Worm (Caenorhabditis elegans): ENCODE data around the gene fip-3.
A peak's percentile ranks its signal among the peaks of the same experiment; 100 is the strongest.

The fip-3 gene

DNA sequence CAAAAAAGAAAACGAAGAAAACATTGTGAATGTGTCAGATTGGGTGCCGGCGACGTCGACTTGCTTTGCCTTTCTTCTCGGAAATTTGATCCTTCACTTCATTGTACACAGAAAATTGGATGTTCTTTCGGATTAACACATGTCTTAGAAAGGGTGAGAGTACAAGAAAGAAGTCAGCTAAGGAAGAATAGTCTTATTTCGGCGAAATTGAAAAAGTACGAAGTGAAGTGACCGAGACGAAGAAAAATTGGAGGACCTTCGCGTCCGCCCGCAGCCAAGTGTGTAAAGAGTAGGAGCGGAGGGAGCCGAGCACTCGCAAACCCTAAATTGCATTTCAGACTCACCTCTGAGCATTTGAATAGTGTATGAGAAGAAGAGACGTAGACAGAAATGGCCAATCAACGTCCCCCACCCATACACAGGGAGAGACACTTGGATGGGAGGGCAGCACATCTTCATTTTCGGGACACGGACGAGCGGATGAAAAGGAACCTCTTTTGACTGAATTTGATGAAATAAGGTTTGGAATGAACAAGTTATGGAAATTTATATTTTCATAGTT lies 615 bp downstream of the fip-3 start, which contains the start of gene glr-1:
Gene glr-1, minus strand, starts transcription at position 51 of the 562 bp plus-strand sequence.
- TF ChIP-seq T23F11.4 (GFP tag; optimal IDR thresholded peaks at IDR 0.05), result no peak
- TF ChIP-seq elt-2 (tag; optimal IDR thresholded peaks at IDR 0.05), result no peak
- no peak for TF ChIP-seq hlh-30 (tag; optimal IDR thresholded peaks at IDR 0.05; ENCODE audit: insufficient read depth)
- TF ChIP-seq hlh-6 (tag; optimal IDR thresholded peaks at IDR 0.05), result no peak
- TF ChIP-seq ceh-2 (tag; optimal IDR thresholded peaks at IDR 0.05), result no peak
- no peak for TF ChIP-seq F13H6.1 (tag; optimal IDR thresholded peaks at IDR 0.05)
- no peak for TF ChIP-seq pros-1 (tag; optimal IDR thresholded peaks at IDR 0.05)
- TF ChIP-seq fax-1 (tag; optimal IDR thresholded peaks at IDR 0.05), result no peak
- no peak for TF ChIP-seq npax-4 (tag; optimal IDR thresholded peaks at IDR 0.05)
- no peak for TF ChIP-seq sox-2 (GFP tag; IDR thresholded peaks at IDR 0.05)
- TF ChIP-seq C08G9.2 (tag; optimal IDR thresholded peaks at IDR 0.05), result no peak
- no peak for TF ChIP-seq lin-11 (tag; optimal IDR thresholded peaks at IDR 0.05)
- TF ChIP-seq ahr-1 (tag; optimal IDR thresholded peaks at IDR 0.05), result no peak
- TF ChIP-seq eyg-1 (tag; optimal IDR thresholded peaks at IDR 0.05), result no peak
- TF ChIP-seq lim-6 (tag; optimal IDR thresholded peaks at IDR 0.05), result peak; percentile 35
- TF ChIP-seq ceh-19 (GFP tag; optimal IDR thresholded peaks at IDR 0.05), result no peak
- TF ChIP-seq pha-2 (tag; optimal IDR thresholded peaks at IDR 0.05), result no peak
- TF ChIP-seq gmeb-2 (tag; optimal IDR thresholded peaks at IDR 0.05), result no peak
- TF ChIP-seq zip-5 (tag; optimal IDR thresholded peaks at IDR 0.05), result no peak
- TF ChIP-seq ceh-14 (tag; optimal IDR thresholded peaks at IDR 0.05), result no peak
- TF ChIP-seq ttx-3 (tag; optimal IDR thresholded peaks at IDR 0.05), result no peak
- no peak for TF ChIP-seq nhr-232 (tag; optimal IDR thresholded peaks at IDR 0.05)
- TF ChIP-seq pha-4 (tag; optimal IDR thresholded peaks at IDR 0.05), result no peak
- no peak for TF ChIP-seq unc-3 (GFP tag; conservative IDR thresholded peaks at IDR 0.05)
- no peak for TF ChIP-seq unc-3 (tag; optimal IDR thresholded peaks at IDR 0.05)
- peak; percentile 7 for TF ChIP-seq ceh-31 (tag; optimal IDR thresholded peaks at IDR 0.05)
- no peak for TF ChIP-seq hlh-8 (tag; optimal IDR thresholded peaks at IDR 0.05)
- no peak for TF ChIP-seq elt-4 (tag; optimal IDR thresholded peaks at IDR 0.05)
- TF ChIP-seq hlh-13 (GFP tag; optimal IDR thresholded peaks at IDR 0.05), result no peak
- no peak for TF ChIP-seq odd-2 (tag; optimal IDR thresholded peaks at IDR 0.05)
- TF ChIP-seq che-1 (tag; optimal IDR thresholded peaks at IDR 0.05), result no peak
- no peak for TF ChIP-seq ceh-9 (tag; optimal IDR thresholded peaks at IDR 0.05)
- no peak for TF ChIP-seq Y22D7AL.16 (tag; optimal IDR thresholded peaks at IDR 0.05)
- no peak for TF ChIP-seq ets-4 (tag; optimal IDR thresholded peaks at IDR 0.05)
- no peak for TF ChIP-seq nhr-11 (tag; optimal IDR thresholded peaks at IDR 0.05)
- TF ChIP-seq sdc-2 (tag; optimal IDR thresholded peaks at IDR 0.05), result no peak
- TF ChIP-seq tbx-2 (tag; optimal IDR thresholded peaks at IDR 0.05), result peak; percentile 19
- no peak for TF ChIP-seq mec-3 (tag; optimal IDR thresholded peaks at IDR 0.05; ENCODE audit: borderline replicate concordance)
- TF ChIP-seq pqm-1 (tag; optimal IDR thresholded peaks at IDR 0.05), result no peak
- no peak for TF ChIP-seq ceh-48 (tag; optimal IDR thresholded peaks at IDR 0.05)
- TF ChIP-seq unc-42 (tag; optimal IDR thresholded peaks at IDR 0.05), result peak; percentile 95
- TF ChIP-seq ceh-24 (tag; optimal IDR thresholded peaks at IDR 0.05), result no peak
- no peak for TF ChIP-seq pag-3 (tag; optimal IDR thresholded peaks at IDR 0.05; ENCODE audit: borderline replicate concordance)
- TF ChIP-seq ztf-16 (tag; optimal IDR thresholded peaks at IDR 0.05), result no peak
- no peak for TF ChIP-seq ceh-45 (GFP tag; IDR thresholded peaks at IDR 0.05)
- TF ChIP-seq dmd-4 (tag; optimal IDR thresholded peaks at IDR 0.05; ENCODE audit: borderline replicate concordance), result no peak
- TF ChIP-seq ceh-18 (tag; optimal IDR thresholded peaks at IDR 0.05), result no peak
- no peak for TF ChIP-seq ref-2 (tag; optimal IDR thresholded peaks at IDR 0.05)
- no peak for TF ChIP-seq sox-4 (tag; optimal IDR thresholded peaks at IDR 0.05)
- no peak for TF ChIP-seq unc-55 (GFP tag; optimal IDR thresholded peaks at IDR 0.05)
- peak; percentile 27 for TF ChIP-seq fkh-10 (GFP tag; optimal IDR thresholded peaks at IDR 0.05)
- peak; percentile 35 for TF ChIP-seq nfya-1 (tag; optimal IDR thresholded peaks at IDR 0.05)
- TF ChIP-seq pax-1 (tag; optimal IDR thresholded peaks at IDR 0.05), result no peak
- no peak for TF ChIP-seq K02D7.2 (tag; optimal IDR thresholded peaks at IDR 0.05)

All from whole organism, late embryonic.